Worm (Caenorhabditis elegans) whole organism, L3 larva: ENCODE results near the gene Y2H9A.6.

Experiments
- lin-39 ChIP-seq: fragments of 150-350 bp; optimal IDR thresholded peaks from 2 replicates; lab custom pipeline; 2018; ENCODE audit warnings: missing biosample characterization, missing genetic modification reagents, missing genetic modification characterization
- nhr-25 ChIP-seq: sonication (generic microtip); optimal IDR thresholded peaks from 2 replicates; lab custom pipeline; 2017; ENCODE audit warnings: missing biosample characterization, missing genetic modification characterization
- ztf-11 ChIP-seq: fragments of 150-350 bp; optimal IDR thresholded peaks from 2 replicates; lab custom pipeline; 2014; ENCODE audit warnings: missing biosample characterization, missing genetic modification characterization

DNA sequence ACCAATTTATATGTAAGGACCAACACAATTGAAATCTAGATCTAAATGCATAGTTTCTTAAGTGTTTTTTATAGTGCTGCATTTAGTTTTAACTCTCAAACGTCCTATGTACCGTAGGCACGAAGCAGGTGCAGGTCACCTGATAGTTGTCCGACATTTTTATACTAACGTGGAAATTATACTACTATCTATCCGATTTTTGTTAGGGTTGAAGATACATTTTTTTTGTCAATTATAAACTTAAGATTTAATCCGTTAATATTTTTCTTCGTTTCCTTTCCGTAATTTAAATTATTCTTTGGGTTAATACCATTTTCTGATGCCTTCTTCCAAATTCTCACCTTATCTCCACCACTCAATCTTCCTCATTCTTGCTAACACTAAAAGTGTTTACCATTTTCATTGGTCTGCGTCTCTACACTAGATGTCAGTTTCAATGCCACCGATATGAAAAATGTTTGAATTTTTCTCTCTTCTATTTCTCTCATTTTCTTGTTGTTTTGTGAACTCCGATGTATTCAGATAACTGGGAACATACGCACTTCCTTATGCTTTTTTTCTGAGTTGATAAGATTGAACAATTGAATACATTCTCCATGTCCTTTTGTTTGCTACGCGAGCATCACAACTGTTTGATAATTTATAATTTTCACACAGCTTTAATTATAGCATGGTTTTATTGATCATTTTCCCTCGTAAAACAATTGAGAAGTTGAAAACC lies 1.8 kb downstream of the Y2H9A.6 start, which contains the start of gene Y2H9A.4:
- TF ChIP-seq lin-39 (no peak), nhr-25 (peak; percentile 72), ztf-11 (tag; lab: Kevin White, UChicago) (no peak)
